Fruit fly (Drosophila melanogaster): ENCODE measurements around the gene FoxP.

- TF ChIP-seq lola (GFP tag; optimal IDR thresholded peaks at IDR 0.05) (no peak), CG18262 (tag; optimal IDR thresholded peaks at IDR 0.05) (no peak), CG12219 (GFP tag; optimal IDR thresholded peaks at IDR 0.05) (no peak), CG2678 (tag; optimal IDR thresholded peaks at IDR 0.05) (no peak), ind (GFP tag; optimal IDR thresholded peaks at IDR 0.05) (no peak), YL-1 (GFP tag; optimal IDR thresholded peaks at IDR 0.05) (no peak)
Measured at dm6 chr3R:9704183-9705007, 26.3 kb downstream of the FoxP start.
